Worm (Caenorhabditis elegans) whole organism, late embryonic: ENCODE measurements around the gene amdh-1.

Experiments used
- ets-4 ChIP-seq: sonication (generic microtip); optimal IDR thresholded peaks from 2 replicates; lab custom pipeline; 2016; ENCODE audit warnings: missing genetic modification characterization, missing compliant biosample characterization
- hlh-8 ChIP-seq: sonication (generic microtip); optimal IDR thresholded peaks from 2 replicates; lab custom pipeline; 2016; ENCODE audit warnings: missing genotype, missing genetic modification characterization, missing compliant biosample characterization
- nfya-1 ChIP-seq: sonication (generic microtip); optimal IDR thresholded peaks from 2 replicates; lab custom pipeline; 2017; ENCODE audit warnings: missing genetic modification characterization, mild to moderate bottlenecking, missing compliant biosample characterization, antibody characterized with exemption, moderate library complexity
- pha-4 ChIP-seq: fragments of 150-350 bp; optimal IDR thresholded peaks from 2 replicates; lab custom pipeline; 2018; ENCODE audit warnings: missing biosample characterization, missing genetic modification reagents, missing genetic modification characterization
- pqm-1 ChIP-seq: sonication (generic microtip); optimal IDR thresholded peaks from 2 replicates; lab custom pipeline; 2016; ENCODE audit warnings: missing genetic modification characterization, missing compliant biosample characterization
- unc-86 ChIP-seq: sonication (generic microtip); optimal IDR thresholded peaks from 2 replicates; lab custom pipeline; 2016; ENCODE audit warnings: missing genetic modification characterization, missing compliant biosample characterization

DNA sequence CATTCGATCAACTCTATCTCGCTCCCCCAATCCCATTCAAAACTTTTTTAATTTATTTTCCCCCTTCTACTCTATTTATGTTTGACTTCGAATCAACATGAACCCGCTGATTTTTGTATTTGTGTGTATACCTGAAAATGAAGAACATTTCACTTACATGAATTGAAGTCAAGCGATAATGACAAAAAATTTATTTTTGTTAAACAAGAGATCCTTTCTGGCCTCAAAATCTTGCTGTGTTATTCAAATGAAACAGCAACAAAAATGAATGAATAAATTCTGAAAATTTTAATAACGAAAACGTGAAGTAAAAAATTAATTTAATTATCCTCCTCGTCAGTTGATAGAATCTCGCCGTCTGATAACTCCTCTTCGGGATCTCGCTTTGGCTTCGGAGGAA lies 49.2 kb upstream of the amdh-1 start:
- TF ChIP-seq pqm-1 (tag; lab: Kevin White, UChicago) (no peak), nfya-1 (tag; lab: Kevin White, UChicago) (no peak), pha-4 (tag; lab: Kevin White, UChicago) (no peak), hlh-8 (tag; lab: Kevin White, UChicago) (no peak), ets-4 (no peak), unc-86 (tag; lab: Kevin White, UChicago) (no peak)
